Fruit fly (Drosophila melanogaster): ENCODE results near the gene CG9547.

The CG9547 gene

dm6 chr2L:6479226-6479906 lies 15.0 kb downstream of the CG9547 start (continued):
- TF ChIP-seq nmo (GFP tag; optimal IDR thresholded peaks at IDR 0.05) (peak; percentile 1), p53 (GFP tag; optimal IDR thresholded peaks at IDR 0.05) (no peak), CG1529 (GFP tag; optimal IDR thresholded peaks at IDR 0.05) (peak; percentile 19)

dm6 chr2L:6476753-6477152 lies 17.6 kb downstream of the CG9547 start, which contains the start of gene CG9536:
Gene CG9536, minus strand, starts transcription at chr2L:6476975.
- TF ChIP-seq YL-1 (GFP tag; optimal IDR thresholded peaks at IDR 0.05) = peak; percentile 82
- 0 out of 2 replicates have a peak, but pooled peaks have one; percentile 14 for TF ChIP-seq Xrp1 (GFP tag; IDR thresholded peaks at IDR 0.05)
- TF ChIP-seq crp (GFP tag; optimal IDR thresholded peaks at IDR 0.05) = peak in 1 of 2 experiments; percentile 3
- TF ChIP-seq Dll (GFP tag; IDR thresholded peaks at IDR 0.05; ENCODE audit: partially characterized antibody) = peak; percentile 71; the same call in 3 of the 4 replicates
- TF ChIP-seq row (GFP tag; IDR thresholded peaks at IDR 0.05) = peak; percentile 5; the same call in 1 of the 3 replicates
- peak; percentile 47 for TF ChIP-seq trem (tag; optimal IDR thresholded peaks at IDR 0.05)
- TF ChIP-seq Sin3A (optimal IDR thresholded peaks at IDR 0.05) = peak; percentile 4
- peak; percentile 30; the same call in 1 of the 2 replicates for TF ChIP-seq CG3847 (GFP tag; IDR thresholded peaks at IDR 0.05)
- TF ChIP-seq Elba2 (GFP tag; optimal IDR thresholded peaks at IDR 0.05) = peak; percentile 11
- no peak for TF ChIP-seq NfI (GFP tag; optimal IDR thresholded peaks at IDR 0.05)
- TF ChIP-seq CG4617 (GFP tag; optimal IDR thresholded peaks at IDR 0.05; ENCODE audit: borderline replicate concordance) = peak; percentile 40
- peak; percentile 50 for TF ChIP-seq Deaf1 (tag; optimal IDR thresholded peaks at IDR 0.05)
- TF ChIP-seq Fer1 (GFP tag; optimal IDR thresholded peaks at IDR 0.05) = peak; percentile 8
- no peak for TF ChIP-seq Antp (GFP tag; optimal IDR thresholded peaks at IDR 0.05)
- TF ChIP-seq CG15514 (GFP tag; optimal IDR thresholded peaks at IDR 0.05) = peak; percentile 28
- peak; percentile 52 for TF ChIP-seq sna (GFP tag; IDR thresholded peaks at IDR 0.05; ENCODE audit: partially characterized antibody)
- no peak for TF ChIP-seq CG6175 (GFP tag; IDR thresholded peaks at IDR 0.05)
- TF ChIP-seq Pdp1 (GFP tag; optimal IDR thresholded peaks at IDR 0.05) = peak in 1 of 2 experiments; percentile 20
- no peak for TF ChIP-seq ssp (GFP tag; IDR thresholded peaks at IDR 0.05)
- TF ChIP-seq chinmo (GFP tag; IDR thresholded peaks at IDR 0.05; ENCODE audit: partially characterized antibody) = 0 out of 4 replicates have a peak, but pooled peaks have one; percentile 5
- no peak for TF ChIP-seq HmgZ (tag; optimal IDR thresholded peaks at IDR 0.05)
- TF ChIP-seq gfzf (GFP tag; optimal IDR thresholded peaks at IDR 0.05) = peak; percentile 89
- 0 out of 2 replicates have a peak, but pooled peaks have one; percentile 25 for TF ChIP-seq vvl (GFP tag; IDR thresholded peaks at IDR 0.05)
- peak; percentile 19; the same call in 1 of the 3 replicates for TF ChIP-seq CG34422 (GFP tag; IDR thresholded peaks at IDR 0.05)
- TF ChIP-seq Bgb (GFP tag; IDR thresholded peaks at IDR 0.05; ENCODE audit: partially characterized antibody) = peak; percentile 62
- TF ChIP-seq Abd-B (GFP tag; optimal IDR thresholded peaks at IDR 0.05) = no peak
- peak; percentile 39 for TF ChIP-seq Ets97D (GFP tag; optimal IDR thresholded peaks at IDR 0.05)
- peak; percentile 15 for TF ChIP-seq sug (tag; optimal IDR thresholded peaks at IDR 0.05)
- TF ChIP-seq CG7372 (GFP tag; IDR thresholded peaks at IDR 0.05) = no peak
- TF ChIP-seq MBD-R2 (GFP tag; IDR thresholded peaks at IDR 0.05) = peak; percentile 69
- TF ChIP-seq CrebB (tag; optimal IDR thresholded peaks at IDR 0.05) = no peak
- no peak for TF ChIP-seq CG15073 (GFP tag; optimal IDR thresholded peaks at IDR 0.05)
- peak; percentile 82 for TF ChIP-seq phol (tag; optimal IDR thresholded peaks at IDR 0.05)
- no peak for TF ChIP-seq CG12744 (GFP tag; optimal IDR thresholded peaks at IDR 0.05)
- no peak for TF ChIP-seq bsh (GFP tag; optimal IDR thresholded peaks at IDR 0.05)
- TF ChIP-seq Scr (GFP tag; IDR thresholded peaks at IDR 0.05; ENCODE audit: partially characterized antibody) = peak; percentile 61
- no peak for TF ChIP-seq grn (GFP tag; optimal IDR thresholded peaks at IDR 0.05)
- peak; percentile 17 for TF ChIP-seq CG14710 (tag; optimal IDR thresholded peaks at IDR 0.05)
- peak; percentile 57; the same call in 1 of the 2 replicates for TF ChIP-seq bbx (GFP tag; IDR thresholded peaks at IDR 0.05; ENCODE audit: partially characterized antibody)
- no peak for TF ChIP-seq fd3F (GFP tag; optimal IDR thresholded peaks at IDR 0.05)
- TF ChIP-seq CG6791 (GFP tag; IDR thresholded peaks at IDR 0.05; ENCODE audit: partially characterized antibody) = peak; percentile 24; the same call in 1 of the 3 replicates
- no peak for TF ChIP-seq al (GFP tag; IDR thresholded peaks at IDR 0.05)
- TF ChIP-seq ato (GFP tag; IDR thresholded peaks at IDR 0.05; ENCODE audit: partially characterized antibody) = peak; percentile 69; the same call in 1 of the 2 replicates

Data from whole organism, embryonic.